Worm (Caenorhabditis elegans): Measurements from ENCODE around the gene C05C12.6.

Gene C05C12.6

ce11 chrIV:11211547-11211946 is 29.7 kb downstream of the C05C12.6 start:
- TF ChIP-seq let-607 (tag; optimal IDR thresholded peaks at IDR 0.05) (no peak), unc-130 (GFP tag; optimal IDR thresholded peaks at IDR 0.05) (no peak), Y67H2A.10 (GFP tag; conservative IDR thresholded peaks at IDR 0.05) (no peak), nhr-80 (tag; optimal IDR thresholded peaks at IDR 0.05) (peak; percentile 70)

ce11 chrIV:11210781-11211256 is 30.4 kb downstream of the C05C12.6 start, which contains the start of gene adk-1:
adk-1 (minus strand) TSS chrIV:11210831.
- peak; percentile 83 for TF ChIP-seq attf-3 (GFP tag; conservative IDR thresholded peaks at IDR 0.05)
- TF ChIP-seq rcor-1 (GFP tag; IDR thresholded peaks at IDR 0.05): no peak

ce11 chrIV:11207186-11207585 is 34.1 kb downstream of the C05C12.6 start, which contains the start of gene R07H5.9:
R07H5.9 (plus strand) TSS chrIV:11207486.
- no peak for TF ChIP-seq ztf-18 (tag; optimal IDR thresholded peaks at IDR 0.05)
- TF ChIP-seq sdz-38 (tag; optimal IDR thresholded peaks at IDR 0.05): no peak
- no peak for TF ChIP-seq K12H6.12 (tag; optimal IDR thresholded peaks at IDR 0.05)
- TF ChIP-seq lsl-1 (GFP tag; optimal IDR thresholded peaks at IDR 0.05): no peak
- no peak for TF ChIP-seq repo-1 (tag; optimal IDR thresholded peaks at IDR 0.05)
- no peak for TF ChIP-seq atf-7 (tag; optimal IDR thresholded peaks at IDR 0.05)
- no peak for TF ChIP-seq attf-5 (GFP tag; optimal IDR thresholded peaks at IDR 0.05)
- TF ChIP-seq egl-44 (GFP tag; IDR thresholded peaks at IDR 0.05): no peak
- TF ChIP-seq F22D6.2 (tag; optimal IDR thresholded peaks at IDR 0.05): no peak
- TF ChIP-seq Y56A3A.18 (GFP tag; IDR thresholded peaks at IDR 0.05): no peak
- TF ChIP-seq snpc-1.1 (tag; optimal IDR thresholded peaks at IDR 0.05; ENCODE audit: insufficient read depth): no peak
- TF ChIP-seq xnd-1 (tag; optimal IDR thresholded peaks at IDR 0.05): no peak
- TF ChIP-seq ceh-79 (tag; optimal IDR thresholded peaks at IDR 0.05): no peak
- no peak for TF ChIP-seq Y67H2A.10 (GFP tag; conservative IDR thresholded peaks at IDR 0.05)
- TF ChIP-seq lin-35 (GFP tag; optimal IDR thresholded peaks at IDR 0.05): no peak
- no peak for TF ChIP-seq nhr-120 (GFP tag; IDR thresholded peaks at IDR 0.05)

ce11 chrIV:11202389-11202788 is 38.9 kb downstream of the C05C12.6 start, which contains the start of gene R07H5.11:
R07H5.11 (plus strand) TSS chrIV:11202768.
- TF ChIP-seq cebp-1 (GFP tag; IDR thresholded peaks at IDR 0.05): peak; percentile 78
- TF ChIP-seq cebp-1 (tag; optimal IDR thresholded peaks at IDR 0.05): peak; percentile 70
- TF ChIP-seq mcd-1 (GFP tag; IDR thresholded peaks at IDR 0.05): peak; percentile 60

ce11 chrIV:11200682-11201081 is 40.6 kb downstream of the C05C12.6 start:
- peak; percentile 81 for TF ChIP-seq ztf-25 (GFP tag; IDR thresholded peaks at IDR 0.05)
- TF ChIP-seq egrh-3 (GFP tag; IDR thresholded peaks at IDR 0.05): peak; percentile 47; the same call in 1 of the 2 replicates
- TF ChIP-seq dox-1 (GFP tag; IDR thresholded peaks at IDR 0.05): 0 out of 2 replicates have a peak, but pooled peaks have one; percentile 45
- TF ChIP-seq mcd-1 (GFP tag; IDR thresholded peaks at IDR 0.05): peak; percentile 77
- TF ChIP-seq C17E4.6 (GFP tag; IDR thresholded peaks at IDR 0.05): peak; percentile 27; the same call in 1 of the 2 replicates
- 0 out of 2 replicates have a peak, but pooled peaks have one; percentile 38 for TF ChIP-seq attf-3 (GFP tag; conservative IDR thresholded peaks at IDR 0.05)
- TF ChIP-seq D2030.7 (GFP tag; IDR thresholded peaks at IDR 0.05): peak; percentile 49
- TF ChIP-seq ztf-28 (GFP tag; IDR thresholded peaks at IDR 0.05): peak; percentile 78; the same call in 1 of the 2 replicates
- TF ChIP-seq ceh-100 (GFP tag; IDR thresholded peaks at IDR 0.05): peak; percentile 89
- TF ChIP-seq aptf-2 (GFP tag; conservative IDR thresholded peaks at IDR 0.05): peak; percentile 74
